Fruit fly (Drosophila melanogaster) whole organism, embryonic: Measurements from ENCODE around the gene jet.

Experiments used
- CG10565 ChIP-seq: fragments of 200-800 bp; sonication (Bioruptor generic); optimal IDR thresholded peaks from 3 replicates; lab custom pipeline; 2016; ENCODE audit warnings: missing biosample characterization, mild to moderate bottlenecking, missing genetic modification characterization
- CG11093 ChIP-seq: fragments of 200-800 bp; sonication (Bioruptor generic); IDR thresholded peaks from 3 replicates; pipeline ENCODE4 v1.3.6; 2022; ENCODE audit warnings: missing biosample characterization, missing genetic modification characterization
- CG11504 ChIP-seq: fragments of 200-800 bp; sonication (Bioruptor generic); optimal IDR thresholded peaks from 3 replicates; lab custom pipeline; 2019; ENCODE audit warnings: missing biosample characterization, mild to moderate bottlenecking, missing genetic modification characterization, moderate library complexity
- CG11695 ChIP-seq: fragments of 200-800 bp; sonication (Bioruptor generic); IDR thresholded peaks from 3 replicates; pipeline ENCODE4 v1.3.6; 2022; ENCODE audit warnings: missing biosample characterization, missing genetic modification characterization
- CG1233 ChIP-seq: fragments of 200-800 bp; sonication (Bioruptor generic); optimal IDR thresholded peaks from 4 replicates; lab custom pipeline; 2018; ENCODE audit warnings: missing biosample characterization, mild to moderate bottlenecking, missing genetic modification characterization
- CG14014 ChIP-seq: fragments of 200-800 bp; sonication (Bioruptor generic); IDR thresholded peaks from 2 replicates; pipeline ENCODE4 v1.3.6; 2022; ENCODE audit warnings: missing biosample characterization, missing genetic modification characterization
- CG14441 ChIP-seq: fragments of 200-800 bp; sonication (Bioruptor generic); IDR thresholded peaks from 2 replicates; pipeline ENCODE4 v1.3.6; 2022; ENCODE audit warnings: missing biosample characterization, missing genetic modification characterization
- CG14710 ChIP-seq: fragments of 200-800 bp; sonication (Bioruptor generic); optimal IDR thresholded peaks from 3 replicates; lab custom pipeline; 2019; ENCODE audit warnings: missing biosample characterization, mild to moderate bottlenecking, missing genetic modification characterization, moderate library complexity
- CG15011 ChIP-seq: fragments of 200-800 bp; sonication (Bioruptor generic); optimal IDR thresholded peaks from 3 replicates; lab custom pipeline; 2018; ENCODE audit warnings: missing biosample characterization, mild to moderate bottlenecking, missing genetic modification characterization
- CG17568 ChIP-seq: fragments of 200-800 bp; sonication (Bioruptor generic); optimal IDR thresholded peaks from 2 replicates; lab custom pipeline; 2018; ENCODE audit warnings: missing biosample characterization, mild to moderate bottlenecking, missing genetic modification characterization, moderate library complexity
- CG17912 ChIP-seq: fragments of 200-800 bp; sonication (Bioruptor generic); optimal IDR thresholded peaks from 2 replicates; lab custom pipeline; 2018; ENCODE audit warnings: missing biosample characterization, mild to moderate bottlenecking, missing genetic modification characterization
- CG18619 ChIP-seq: fragments of 200-800 bp; sonication (Bioruptor generic); optimal IDR thresholded peaks from 3 replicates; lab custom pipeline; 2017; ENCODE audit warnings: missing biosample characterization, mild to moderate bottlenecking, missing genetic modification characterization
- CG2199 ChIP-seq: fragments of 200-800 bp; sonication (Bioruptor generic); IDR thresholded peaks from 3 replicates; pipeline ENCODE4 v1.3.6; 2022; ENCODE audit warnings: missing biosample characterization, missing genetic modification characterization
- CG30020 ChIP-seq: fragments of 200-800 bp; optimal IDR thresholded peaks from 2 replicates; lab custom pipeline; 2019; ENCODE audit warnings: missing biosample characterization, mild to moderate bottlenecking, missing genetic modification characterization, moderate library complexity
- CG31388 ChIP-seq: fragments of 200-800 bp; sonication (Bioruptor generic); optimal IDR thresholded peaks from 2 replicates; lab custom pipeline; 2016; ENCODE audit warnings: missing biosample characterization, missing genetic modification characterization
- CG3838 ChIP-seq: fragments of 200-800 bp; sonication (Bioruptor generic); optimal IDR thresholded peaks from 3 replicates; lab custom pipeline; 2016; ENCODE audit warnings: missing biosample characterization, missing genetic modification characterization
- CG43689 ChIP-seq: fragments of 200-800 bp; sonication (Bioruptor generic); IDR thresholded peaks from 2 replicates; pipeline ENCODE4 v1.3.6; 2022; ENCODE audit warnings: missing biosample characterization, missing genetic modification characterization
- CG5953 ChIP-seq: fragments of 200-800 bp; sonication (Bioruptor generic); IDR thresholded peaks from 2 replicates; pipeline ENCODE4 v1.3.6; 2022; ENCODE audit warnings: missing biosample characterization, missing genetic modification characterization
- CG6272 ChIP-seq: fragments of 200-800 bp; sonication (Bioruptor generic); IDR thresholded peaks from 2 replicates; pipeline ENCODE4 v1.3.6; 2022; ENCODE audit warnings: missing biosample characterization, missing genetic modification characterization
- CG6683 ChIP-seq: fragments of 200-800 bp; sonication (Bioruptor generic); optimal IDR thresholded peaks from 2 replicates; lab custom pipeline; 2017; ENCODE audit warnings: missing biosample characterization, mild to moderate bottlenecking, missing genetic modification characterization, missing genetic modification reagents
- CG7928 ChIP-seq: fragments of 200-800 bp; sonication (Bioruptor generic); optimal IDR thresholded peaks from 2 replicates; lab custom pipeline; 2017; ENCODE audit warnings: missing biosample characterization, mild to moderate bottlenecking, missing genetic modification characterization
- CG8359 ChIP-seq: fragments of 200-800 bp; sonication (Bioruptor generic); optimal IDR thresholded peaks from 2 replicates; lab custom pipeline; 2017; ENCODE audit warnings: missing biosample characterization, mild to moderate bottlenecking, missing genetic modification characterization, borderline replicate concordance
- CG9215 ChIP-seq: fragments of 200-800 bp; sonication (Bioruptor generic); IDR thresholded peaks from 2 replicates; pipeline ENCODE4 v1.3.6; 2022; ENCODE audit warnings: missing biosample characterization, missing genetic modification characterization
- CG9437 ChIP-seq: fragments of 200-800 bp; sonication (Bioruptor generic); optimal IDR thresholded peaks from 2 replicates; lab custom pipeline; 2018; ENCODE audit warnings: missing biosample characterization, mild to moderate bottlenecking, missing genetic modification characterization
- CHES-1-like ChIP-seq: fragments of 200-800 bp; sonication (Bioruptor generic); optimal IDR thresholded peaks from 2 replicates; lab custom pipeline; 2016; ENCODE audit warnings: missing biosample characterization, missing genetic modification characterization
- Dp ChIP-seq: fragments of 200-800 bp; sonication (Bioruptor generic); optimal IDR thresholded peaks from 2 replicates; lab custom pipeline; 2018; ENCODE audit warnings: missing biosample characterization, mild to moderate bottlenecking, missing genetic modification characterization, moderate library complexity
- Drgx ChIP-seq: fragments of 200-800 bp; sonication (Bioruptor generic); IDR thresholded peaks from 2 replicates; pipeline ENCODE4 v1.3.6; 2022; ENCODE audit warnings: missing biosample characterization, missing genetic modification characterization
- Fer3 ChIP-seq: fragments of 200-800 bp; sonication (Bioruptor generic); optimal IDR thresholded peaks from 2 replicates; lab custom pipeline; 2018; ENCODE audit warnings: missing biosample characterization, mild to moderate bottlenecking, missing genetic modification characterization, moderate library complexity
- GATAe ChIP-seq: fragments of 200-800 bp; sonication (Bioruptor generic); conservative IDR thresholded peaks from 2 replicates; pipeline ENCODE4 v1.3.6; 2022; ENCODE audit warnings: missing biosample characterization, missing genetic modification characterization
- Gug ChIP-seq: fragments of 200-800 bp; sonication (Bioruptor generic); IDR thresholded peaks from 4 replicates; pipeline ENCODE4 v1.3.6; 2022; ENCODE audit warnings: missing biosample characterization, missing genetic modification characterization
- H2.0 ChIP-seq: fragments of 200-800 bp; sonication (Bioruptor generic); IDR thresholded peaks from 2 replicates; pipeline ENCODE4 v1.3.6; 2022; ENCODE audit warnings: missing biosample characterization, missing genetic modification characterization
- MBD-R2 ChIP-seq: fragments of 200-800 bp; sonication (Bioruptor generic); IDR thresholded peaks from 2 replicates; pipeline ENCODE4 v1.3.6; 2022; ENCODE audit warnings: missing biosample characterization, missing genetic modification characterization
- Xbp1 ChIP-seq: fragments of 200-800 bp; sonication (Bioruptor generic); optimal IDR thresholded peaks from 3 replicates; lab custom pipeline; 2016; ENCODE audit warnings: missing biosample characterization, mild to moderate bottlenecking, missing genetic modification characterization
- aop ChIP-seq: fragments of 200-800 bp; sonication (Bioruptor generic); IDR thresholded peaks from 2 replicates; pipeline ENCODE4 v1.3.6; 2022; ENCODE audit warnings: missing biosample characterization, missing genetic modification characterization
- ara ChIP-seq: fragments of 200-800 bp; sonication (Bioruptor generic); IDR thresholded peaks from 2 replicates; pipeline ENCODE4 v1.3.6; 2022; ENCODE audit warnings: missing biosample characterization, missing genetic modification characterization
- bab2 ChIP-seq: fragments of 200-800 bp; sonication (Bioruptor generic); optimal IDR thresholded peaks from 2 replicates; lab custom pipeline; 2016; ENCODE audit warnings: missing biosample characterization, missing genetic modification characterization
- bcd ChIP-seq: fragments of 200-800 bp; sonication (Bioruptor generic); optimal IDR thresholded peaks from 2 replicates; lab custom pipeline; 2017; ENCODE audit warnings: missing biosample characterization, mild to moderate bottlenecking, missing genetic modification characterization
- cad ChIP-seq: fragments of >200 bp; optimal IDR thresholded peaks from 2 replicates; lab custom pipeline; 2017; ENCODE audit warnings: missing biosample characterization, missing genetic modification characterization
- cg ChIP-seq: fragments of 200-800 bp; sonication (Bioruptor generic); optimal IDR thresholded peaks from 3 replicates; lab custom pipeline; 2019; ENCODE audit warnings: missing biosample characterization, mild to moderate bottlenecking, missing genetic modification characterization, moderate library complexity
- chn ChIP-seq: fragments of 200-800 bp; sonication (Bioruptor generic); optimal IDR thresholded peaks from 2 replicates; lab custom pipeline; 2016; ENCODE audit warnings: missing biosample characterization, missing genetic modification characterization
- crol ChIP-seq: fragments of 200-800 bp; sonication (Bioruptor generic); IDR thresholded peaks from 2 replicates; pipeline ENCODE4 v1.3.6; 2022; ENCODE audit warnings: missing biosample characterization, missing genetic modification characterization
- dati ChIP-seq: fragments of 200-800 bp; sonication (Bioruptor generic); IDR thresholded peaks from 2 replicates; pipeline ENCODE4 v1.3.6; 2022; ENCODE audit warnings: missing biosample characterization, missing genetic modification characterization
- fd64A ChIP-seq: fragments of 200-800 bp; sonication (Bioruptor generic); optimal IDR thresholded peaks from 3 replicates; lab custom pipeline; 2018; ENCODE audit warnings: missing biosample characterization, mild to moderate bottlenecking, missing genetic modification characterization
- fu2 ChIP-seq: fragments of 200-800 bp; sonication (Bioruptor generic); optimal IDR thresholded peaks from 2 replicates; lab custom pipeline; 2016; ENCODE audit warnings: missing biosample characterization, missing genetic modification characterization
- lov ChIP-seq, 2 experiments: fragments of 200-800 bp in 1 of 2; fragments of >200 bp in 1 of 2; sonication (Bioruptor generic) in 1 of 2; IDR thresholded peaks in 1 of 2; optimal IDR thresholded peaks in 1 of 2; 2 replicates in 1 of 2; 3 replicates in 1 of 2; pipeline versions ENCODE4 v1.3.6 to Lab custom; 2017 to 2022; ENCODE audit warnings: missing biosample characterization in 1 of 2, missing genetic modification characterization in 1 of 2
- mirr ChIP-seq: fragments of 200-800 bp; sonication (Bioruptor generic); optimal IDR thresholded peaks from 3 replicates; lab custom pipeline; 2018; ENCODE audit warnings: missing biosample characterization, mild to moderate bottlenecking, missing genetic modification characterization
- oc ChIP-seq: fragments of 200-800 bp; sonication (Bioruptor generic); optimal IDR thresholded peaks from 2 replicates; lab custom pipeline; 2018; ENCODE audit warnings: missing biosample characterization, mild to moderate bottlenecking, missing genetic modification characterization, moderate library complexity
- rib ChIP-seq: fragments of 200-800 bp; sonication (Bioruptor generic); IDR thresholded peaks from 2 replicates; pipeline ENCODE4 v1.3.6; 2022; ENCODE audit warnings: missing biosample characterization, missing genetic modification characterization
- slp2 ChIP-seq: fragments of 200-800 bp; sonication (Bioruptor generic); optimal IDR thresholded peaks from 2 replicates; lab custom pipeline; 2016; ENCODE audit warnings: missing biosample characterization, missing genetic modification characterization
- sob ChIP-seq: fragments of 200-800 bp; sonication (Bioruptor generic); IDR thresholded peaks from 2 replicates; pipeline ENCODE4 v1.3.6; 2022; ENCODE audit warnings: missing biosample characterization, missing genetic modification characterization
- tup ChIP-seq: fragments of 200-800 bp; sonication (Bioruptor generic); optimal IDR thresholded peaks from 2 replicates; lab custom pipeline; 2016; ENCODE audit warnings: missing biosample characterization, mild to moderate bottlenecking, missing genetic modification characterization, moderate library complexity

jet gene

DNA sequence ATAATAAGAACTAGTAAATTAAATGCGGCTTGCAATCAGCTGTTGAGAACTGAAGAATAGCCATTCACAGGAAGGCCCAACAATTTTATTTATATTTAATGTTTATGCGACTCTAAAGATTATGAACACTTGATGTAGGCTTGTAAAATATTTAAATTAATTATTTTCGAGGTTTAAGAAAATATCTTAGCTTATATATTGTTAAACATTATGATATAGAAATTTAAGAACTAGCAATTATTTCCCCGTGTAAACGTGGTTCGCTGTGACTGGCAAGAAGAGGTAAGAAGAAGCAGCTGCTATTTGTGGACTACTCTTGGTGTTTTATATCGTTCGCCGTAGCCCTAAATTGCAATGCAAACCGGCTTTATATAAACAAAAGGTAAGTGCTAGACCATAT, 4.3 kb downstream of the jet start, which contains the start of the genes mRpL24 and betaggt-I (continued):
- TF ChIP-seq dati (peak; percentile 79), rib (GFP tag; lab: Robert Waterston, UW) (peak; percentile 92), CG14710 (peak; percentile 96), lov (optimal IDR thresholded peaks at IDR 0.05; lab: Kevin White, UChicago) (no peak), lov (GFP tag; IDR thresholded peaks at IDR 0.05; lab: Robert Waterston, UW) (peak; percentile 93), CG31388 (peak; percentile 91), crol (GFP tag; lab: Robert Waterston, UW) (peak; percentile 62), ara (GFP tag; lab: Robert Waterston, UW) (peak; percentile 97), oc (tag; lab: Kevin White, UChicago) (peak; percentile 95), CG5953 (GFP tag; lab: Robert Waterston, UW) (peak; percentile 97), CG30020 (tag; lab: Kevin White, UChicago) (peak; percentile 85), cg (GFP tag; lab: Kevin White, UChicago) (no peak), CG9215 (GFP tag; lab: Robert Waterston, UW) (peak; percentile 93), CG1233 (GFP tag; lab: Kevin White, UChicago) (peak; percentile 95), CG6683 (GFP tag; lab: Kevin White, UChicago) (peak; percentile 90), CG11504 (tag; lab: Kevin White, UChicago) (peak; percentile 95), Drgx (GFP tag; lab: Robert Waterston, UW) (peak; percentile 96), H2.0 (peak; percentile 97), CG17912 (GFP tag; lab: Kevin White, UChicago) (peak; percentile 90), chn (GFP tag; lab: Kevin White, UChicago) (peak; percentile 89), aop (GFP tag; lab: Robert Waterston, UW) (peak; percentile 87), CG11093 (GFP tag; lab: Robert Waterston, UW) (peak; percentile 94), slp2 (GFP tag; lab: Kevin White, UChicago) (peak; percentile 68), CG2199 (GFP tag; lab: Robert Waterston, UW) (peak; percentile 97), CG43689 (GFP tag; lab: Robert Waterston, UW) (peak; percentile 95), tup (GFP tag; lab: Kevin White, UChicago) (peak; percentile 75), mirr (GFP tag; lab: Kevin White, UChicago) (peak; percentile 72), sob (GFP tag; lab: Robert Waterston, UW) (peak; percentile 97), cad (GFP tag; lab: Kevin White, UChicago) (no peak), bcd (GFP tag; lab: Kevin White, UChicago) (peak; percentile 97), MBD-R2 (GFP tag; lab: Robert Waterston, UW) (peak; percentile 99), CG8359 (GFP tag; lab: Kevin White, UChicago) (peak; percentile 77), CG17568 (GFP tag; lab: Kevin White, UChicago) (no peak), Dp (peak; percentile 25), CG3838 (GFP tag; lab: Kevin White, UChicago) (peak; percentile 87), CG11695 (GFP tag; lab: Robert Waterston, UW) (peak; percentile 96), Fer3 (peak; percentile 98), CG18619 (GFP tag; lab: Kevin White, UChicago) (peak; percentile 93), CG10565 (peak; percentile 71), fd64A (GFP tag; lab: Kevin White, UChicago) (peak; percentile 53), Gug (GFP tag; lab: Robert Waterston, UW) (peak; percentile 89), fu2 (GFP tag; lab: Kevin White, UChicago) (peak; percentile 58), CG15011 (GFP tag; lab: Kevin White, UChicago) (peak; percentile 90), bab2 (GFP tag; lab: Kevin White, UChicago) (peak; percentile 72), CG14014 (GFP tag; lab: Robert Waterston, UW) (peak; percentile 96), CG7928 (GFP tag; lab: Kevin White, UChicago) (peak; percentile 77), CG9437 (GFP tag; lab: Kevin White, UChicago) (peak; percentile 87), CG14441 (peak; percentile 97), GATAe (GFP tag; lab: Robert Waterston, UW) (peak; percentile 90), CHES-1-like (GFP tag; lab: Kevin White, UChicago) (peak; percentile 67), Xbp1 (peak; percentile 97), CG6272 (GFP tag; lab: Robert Waterston, UW) (peak; percentile 92)
